Worm (Caenorhabditis elegans) whole organism, young adult: ENCODE results near the gene mes-6.

ENCODE experiments used
- B0019.2 ChIP-seq: fragments of 200-800 bp; sonication (Bioruptor generic); conservative IDR thresholded peaks from 2 replicates; pipeline ENCODE4 v1.3.6; 2022; ENCODE audit warnings: missing genetic modification reagents, missing genetic modification characterization, missing compliant biosample characterization
- C17E4.6 ChIP-seq: fragments of 200-800 bp; sonication (Bioruptor generic); IDR thresholded peaks from 2 replicates; pipeline ENCODE4 v1.3.6; 2022; ENCODE audit warnings: missing genetic modification reagents, missing genetic modification characterization, missing compliant biosample characterization
- F22D6.2 ChIP-seq: sonication (generic microtip); optimal IDR thresholded peaks from 2 replicates; lab custom pipeline; 2016; ENCODE audit warnings: mild to moderate bottlenecking, missing genetic modification characterization, missing compliant biosample characterization
- F33H1.4 ChIP-seq: fragments of 200-800 bp; sonication (Bioruptor generic); IDR thresholded peaks from 2 replicates; pipeline ENCODE4 v1.3.6; 2022; ENCODE audit warnings: missing genetic modification reagents, missing genetic modification characterization, missing compliant biosample characterization
- F37B4.10 ChIP-seq: fragments of 200-800 bp; sonication (Bioruptor generic); IDR thresholded peaks from 2 replicates; pipeline ENCODE4 v1.3.6; 2022; ENCODE audit warnings: missing genetic modification characterization, missing compliant biosample characterization
- F55B11.4 ChIP-seq: sonication (generic microtip); optimal IDR thresholded peaks from 2 replicates; lab custom pipeline; 2016; ENCODE audit warnings: missing compliant biosample characterization, missing genetic modification characterization, borderline replicate concordance; ENCODE audit not compliant: insufficient read depth
- F57A8.1 ChIP-seq: fragments of 200-800 bp; sonication (Bioruptor generic); optimal IDR thresholded peaks from 2 replicates; lab custom pipeline; 2018; ENCODE audit warnings: mild to moderate bottlenecking, missing genetic modification characterization, moderate library complexity, missing compliant biosample characterization
- F57C9.4 ChIP-seq: sonication (generic microtip); optimal IDR thresholded peaks from 2 replicates; lab custom pipeline; 2017; ENCODE audit warnings: mild to moderate bottlenecking, missing genetic modification characterization, missing compliant biosample characterization
- K11D2.4 ChIP-seq: fragments of 200-800 bp; sonication (Bioruptor generic); IDR thresholded peaks from 2 replicates; pipeline ENCODE4 v1.3.6; 2022; ENCODE audit warnings: missing genetic modification reagents, missing genetic modification characterization, missing compliant biosample characterization
- K12H6.12 ChIP-seq: fragments of 200-800 bp; sonication (Bioruptor generic); optimal IDR thresholded peaks from 2 replicates; lab custom pipeline; 2018; ENCODE audit warnings: mild to moderate bottlenecking, missing genetic modification characterization, missing compliant biosample characterization
- Y95B8A.8 ChIP-seq: fragments of 200-800 bp; sonication (Bioruptor generic); IDR thresholded peaks from 2 replicates; pipeline ENCODE4 v1.3.6; 2022; ENCODE audit warnings: missing genetic modification reagents, missing genetic modification characterization, missing compliant biosample characterization
- ZK185.1 ChIP-seq: sonication (generic microtip); optimal IDR thresholded peaks from 2 replicates; lab custom pipeline; 2016; ENCODE audit warnings: mild to moderate bottlenecking, missing genetic modification characterization, missing compliant biosample characterization; ENCODE audit not compliant: poor library complexity, severe bottlenecking
- akir-1 ChIP-seq: fragments of 200-800 bp; sonication (Bioruptor generic); optimal IDR thresholded peaks from 2 replicates; lab custom pipeline; 2018; ENCODE audit warnings: mild to moderate bottlenecking, missing genetic modification characterization, moderate library complexity, missing compliant biosample characterization
- ama-1 ChIP-seq, 3 experiments: fragments of 150-350 bp in 1 of 3; sonication (generic microtip) in 2 of 3; optimal IDR thresholded peaks; 2 replicates each; lab custom pipeline; 2014 to 2018; ENCODE audit warnings: missing biosample characterization in 2 of 3, missing genetic modification characterization in 2 of 3, missing genetic modification reagents in 2 of 3
- attf-6 ChIP-seq: fragments of 200-800 bp; sonication (Bioruptor generic); IDR thresholded peaks from 2 replicates; pipeline ENCODE4 v1.3.6; 2022; ENCODE audit warnings: missing genetic modification reagents, missing genetic modification characterization, missing compliant biosample characterization
- ccch-3 ChIP-seq: fragments of 200-800 bp; sonication (Bioruptor generic); optimal IDR thresholded peaks from 2 replicates; lab custom pipeline; 2018; ENCODE audit warnings: mild to moderate bottlenecking, missing genetic modification characterization, missing compliant biosample characterization
- cebp-1 ChIP-seq, 2 experiments: fragments of 200-800 bp in 1 of 2; sonication (Bioruptor generic) in 1 of 2; sonication (generic microtip) in 1 of 2; IDR thresholded peaks in 1 of 2; optimal IDR thresholded peaks in 1 of 2; 2 replicates each; pipeline versions ENCODE4 v1.3.6 to Lab custom; 2017 to 2022; ENCODE audit warnings: missing compliant biosample characterization in 2 of 2, missing genetic modification characterization in 2 of 2, mild to moderate bottlenecking in 1 of 2, missing genetic modification reagents in 1 of 2, moderate library complexity in 1 of 2
- cebp-2 ChIP-seq: fragments of 200-800 bp; sonication (Bioruptor generic); IDR thresholded peaks from 2 replicates; pipeline ENCODE4 v1.3.6; 2022; ENCODE audit warnings: missing genetic modification characterization, missing compliant biosample characterization
- chd-7 ChIP-seq: sonication (generic microtip); optimal IDR thresholded peaks from 2 replicates; lab custom pipeline; 2016; ENCODE audit warnings: mild to moderate bottlenecking, missing genetic modification characterization, moderate library complexity, missing compliant biosample characterization
- dox-1 ChIP-seq: fragments of 200-800 bp; sonication (Bioruptor generic); IDR thresholded peaks from 2 replicates; pipeline ENCODE4 v1.3.6; 2022; ENCODE audit warnings: missing genetic modification reagents, missing genetic modification characterization, missing compliant biosample characterization
- egl-18 ChIP-seq: fragments of 200-800 bp; sonication (Bioruptor generic); IDR thresholded peaks from 2 replicates; pipeline ENCODE4 v1.3.6; 2022; ENCODE audit warnings: missing genetic modification reagents, missing genetic modification characterization, missing compliant biosample characterization
- ekl-4 ChIP-seq: fragments of 200-800 bp; sonication (Bioruptor generic); IDR thresholded peaks from 2 replicates; pipeline ENCODE4 v1.3.6; 2022; ENCODE audit warnings: missing genetic modification reagents, missing genetic modification characterization, missing compliant biosample characterization
- fkh-3 ChIP-seq: sonication (generic microtip); optimal IDR thresholded peaks from 2 replicates; lab custom pipeline; 2016; ENCODE audit warnings: mild to moderate bottlenecking, missing genetic modification characterization, missing compliant biosample characterization
- gei-17 ChIP-seq: fragments of 200-800 bp; sonication (Bioruptor generic); optimal IDR thresholded peaks from 2 replicates; lab custom pipeline; 2018; ENCODE audit warnings: mild to moderate bottlenecking, missing genetic modification characterization, missing compliant biosample characterization
- hlh-12 ChIP-seq: sonication (generic microtip); optimal IDR thresholded peaks from 2 replicates; lab custom pipeline; 2016; ENCODE audit warnings: missing genetic modification characterization, missing compliant biosample characterization
- hlh-26 ChIP-seq: fragments of 200-800 bp; sonication (Bioruptor generic); conservative IDR thresholded peaks from 2 replicates; pipeline ENCODE4 v1.3.6; 2022; ENCODE audit warnings: missing genetic modification reagents, missing genetic modification characterization, missing compliant biosample characterization
- hmg-20 ChIP-seq: fragments of 200-800 bp; sonication (Bioruptor generic); IDR thresholded peaks from 2 replicates; pipeline ENCODE4 v1.3.6; 2022; ENCODE audit warnings: missing genetic modification reagents, missing genetic modification characterization, missing compliant biosample characterization
- let-526 ChIP-seq: fragments of 200-800 bp; sonication (Bioruptor generic); IDR thresholded peaks from 2 replicates; pipeline ENCODE4 v1.3.6; 2022; ENCODE audit warnings: missing genetic modification reagents, missing genetic modification characterization, missing compliant biosample characterization
- lin-54 ChIP-seq: fragments of 200-800 bp; sonication (Bioruptor generic); optimal IDR thresholded peaks from 2 replicates; lab custom pipeline; 2018; ENCODE audit warnings: mild to moderate bottlenecking, missing genetic modification characterization, missing compliant biosample characterization
- mcd-1 ChIP-seq: fragments of 200-800 bp; sonication (Bioruptor generic); IDR thresholded peaks from 2 replicates; pipeline ENCODE4 v1.3.6; 2022; ENCODE audit warnings: missing genetic modification reagents, missing genetic modification characterization, missing compliant biosample characterization
- mes-4 ChIP-seq: sonication (generic microtip); optimal IDR thresholded peaks from 2 replicates; lab custom pipeline; 2016; ENCODE audit warnings: missing genotype, missing genetic modification characterization, missing compliant biosample characterization
- nfya-1 ChIP-seq: sonication (generic microtip); optimal IDR thresholded peaks from 2 replicates; lab custom pipeline; 2017; ENCODE audit warnings: antibody characterized with exemption, missing compliant biosample characterization, missing genetic modification characterization, borderline replicate concordance; ENCODE audit not compliant: insufficient read depth
- nhr-120 ChIP-seq: fragments of 200-800 bp; sonication (Bioruptor generic); IDR thresholded peaks from 2 replicates; pipeline ENCODE4 v1.3.6; 2022; ENCODE audit warnings: missing genetic modification characterization, missing compliant biosample characterization
- nhr-179 ChIP-seq: sonication (generic microtip); optimal IDR thresholded peaks from 2 replicates; lab custom pipeline; 2016; ENCODE audit warnings: mild to moderate bottlenecking, missing genetic modification characterization, missing compliant biosample characterization
- nhr-27 ChIP-seq: fragments of 200-800 bp; sonication (Bioruptor generic); optimal IDR thresholded peaks from 2 replicates; lab custom pipeline; 2018; ENCODE audit warnings: mild to moderate bottlenecking, missing genetic modification characterization, moderate library complexity, missing compliant biosample characterization
- pha-4 ChIP-seq: fragments of 150-350 bp; sonication (generic microtip); optimal IDR thresholded peaks from 2 replicates; lab custom pipeline; 2014; ENCODE audit warnings: missing biosample characterization, missing genetic modification reagents, missing genetic modification characterization
- sea-2 ChIP-seq: fragments of 200-800 bp; sonication (Bioruptor generic); IDR thresholded peaks from 2 replicates; pipeline ENCODE4 v1.3.6; 2022; ENCODE audit warnings: missing genetic modification characterization, missing compliant biosample characterization
- snpc-1.1 ChIP-seq: sonication (generic microtip); optimal IDR thresholded peaks from 2 replicates; lab custom pipeline; 2017; ENCODE audit warnings: missing genetic modification characterization, mild to moderate bottlenecking, missing compliant biosample characterization, antibody characterized with exemption, moderate library complexity, missing genotype, missing genetic modification reagents; ENCODE audit not compliant: insufficient read depth
- snpc-1.3 ChIP-seq: sonication (generic microtip); optimal IDR thresholded peaks from 2 replicates; lab custom pipeline; 2017; ENCODE audit warnings: missing genetic modification characterization, mild to moderate bottlenecking, missing compliant biosample characterization, antibody characterized with exemption, moderate library complexity, missing genotype, missing genetic modification reagents; ENCODE audit not compliant: insufficient read depth
- snpc-3.4 ChIP-seq: sonication (generic microtip); optimal IDR thresholded peaks from 2 replicates; lab custom pipeline; 2017; ENCODE audit warnings: missing genetic modification characterization, mild to moderate bottlenecking, missing compliant biosample characterization, antibody characterized with exemption, moderate library complexity, missing genotype, missing genetic modification reagents
- tbp1 ChIP-seq: fragments of 200-800 bp; sonication (Bioruptor generic); optimal IDR thresholded peaks from 2 replicates; lab custom pipeline; 2018; ENCODE audit warnings: mild to moderate bottlenecking, missing genetic modification characterization, missing compliant biosample characterization
- tlf-1 ChIP-seq: fragments of 200-800 bp; sonication (Bioruptor generic); optimal IDR thresholded peaks from 2 replicates; lab custom pipeline; 2018; ENCODE audit warnings: mild to moderate bottlenecking, missing genetic modification characterization, missing compliant biosample characterization
- unc-130 ChIP-seq: sonication (generic microtip); optimal IDR thresholded peaks from 2 replicates; lab custom pipeline; 2016; ENCODE audit warnings: missing genetic modification reagents, missing genetic modification characterization, missing compliant biosample characterization
- xnd-1 ChIP-seq: sonication (generic microtip); optimal IDR thresholded peaks from 2 replicates; lab custom pipeline; 2016; ENCODE audit warnings: missing genotype, missing genetic modification reagents, missing genetic modification characterization, missing compliant biosample characterization
- zim-3 ChIP-seq: sonication (generic microtip); optimal IDR thresholded peaks from 2 replicates; lab custom pipeline; 2017; ENCODE audit warnings: mild to moderate bottlenecking, missing genetic modification characterization, moderate library complexity, missing compliant biosample characterization
- ztf-18 ChIP-seq: sonication (generic microtip); optimal IDR thresholded peaks from 2 replicates; lab custom pipeline; 2016; ENCODE audit warnings: missing genotype, mild to moderate bottlenecking, missing genetic modification characterization, missing compliant biosample characterization
- ztf-25 ChIP-seq: fragments of 200-800 bp; sonication (Bioruptor generic); IDR thresholded peaks from 2 replicates; pipeline ENCODE4 v1.3.6; 2022; ENCODE audit warnings: missing genetic modification reagents, missing genetic modification characterization, missing compliant biosample characterization
- ztf-3 ChIP-seq: fragments of 200-800 bp; sonication (Bioruptor generic); optimal IDR thresholded peaks from 2 replicates; lab custom pipeline; 2018; ENCODE audit warnings: mild to moderate bottlenecking, missing genetic modification characterization, missing compliant biosample characterization

Gene mes-6

DNA sequence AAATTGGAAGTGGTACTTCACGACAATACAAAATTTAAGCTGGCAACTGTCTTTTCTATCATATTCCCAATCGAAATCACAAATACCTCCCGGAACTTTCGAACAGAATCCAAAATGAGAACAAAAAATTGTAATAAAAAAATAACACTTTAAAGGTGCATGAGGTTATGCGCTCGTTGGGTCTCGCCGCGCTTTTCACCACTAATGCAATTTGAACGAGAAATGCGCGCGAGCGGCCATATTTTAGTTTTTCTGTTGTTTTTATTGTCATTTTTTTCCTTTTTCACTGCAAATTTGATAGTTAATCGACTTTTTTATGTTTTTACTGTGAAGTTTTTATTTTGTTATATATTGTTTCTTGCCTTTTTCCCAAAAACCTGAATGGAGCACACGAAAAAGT, at the start of gene mes-6:
TSS of gene mes-6 (plus strand) at position 229 of the 400 bp plus-strand sequence.
- TF ChIP-seq Y95B8A.8 (GFP tag; lab: Robert Waterston, UW) (peak; percentile 28; the same call in 1 of the 2 replicates), ekl-4 (GFP tag; lab: Robert Waterston, UW) (no peak), mes-4 (tag; lab: Kevin White, UChicago) (no peak), cebp-2 (GFP tag; lab: Robert Waterston, UW) (no peak), mcd-1 (GFP tag; lab: Robert Waterston, UW) (no peak), akir-1 (no peak), pha-4 (tag; lab: Kevin White, UChicago) (no peak), ztf-3 (GFP tag; lab: Kevin White, UChicago) (no peak), attf-6 (GFP tag; lab: Robert Waterston, UW) (no peak), unc-130 (GFP tag; lab: Kevin White, UChicago) (peak; percentile 38), hlh-12 (tag; lab: Kevin White, UChicago) (no peak), lin-54 (GFP tag; lab: Kevin White, UChicago) (peak; percentile 75), egl-18 (no peak), K12H6.12 (tag; lab: Kevin White, UChicago) (no peak), ztf-25 (no peak), F57A8.1 (GFP tag; lab: Kevin White, UChicago) (no peak), let-526 (GFP tag; lab: Robert Waterston, UW) (no peak), F22D6.2 (tag; lab: Kevin White, UChicago) (no peak), F33H1.4 (peak; percentile 92), F55B11.4 (tag; lab: Kevin White, UChicago) (no peak), F37B4.10 (no peak), B0019.2 (GFP tag; lab: Robert Waterston, UW) (no peak), xnd-1 (tag; lab: Kevin White, UChicago) (peak; percentile 59), gei-17 (GFP tag; lab: Kevin White, UChicago) (no peak), nhr-120 (GFP tag; lab: Robert Waterston, UW) (no peak), hmg-20 (GFP tag; lab: Robert Waterston, UW) (no peak), ZK185.1 (peak; percentile 53), snpc-1.3 (tag; lab: Kevin White, UChicago) (peak; percentile 55), C17E4.6 (GFP tag; lab: Robert Waterston, UW) (no peak), ccch-3 (no peak), ztf-18 (no peak), ama-1 (optimal IDR thresholded peaks at IDR 0.05; lab: Kevin White, UChicago) (no peak), ama-1 (GFP tag; optimal IDR thresholded peaks at IDR 0.05; lab: Kevin White, UChicago) (no peak), F57C9.4 (no peak), tlf-1 (GFP tag; lab: Kevin White, UChicago) (no peak), zim-3 (tag; lab: Kevin White, UChicago) (no peak), tbp1 (peak; percentile 20), nfya-1 (tag; lab: Kevin White, UChicago) (no peak), cebp-1 (GFP tag; IDR thresholded peaks at IDR 0.05; lab: Robert Waterston, UW) (no peak), cebp-1 (tag; optimal IDR thresholded peaks at IDR 0.05; lab: Kevin White, UChicago) (no peak), nhr-179 (tag; lab: Kevin White, UChicago) (no peak), fkh-3 (no peak), hlh-26 (no peak), snpc-1.1 (tag; lab: Kevin White, UChicago) (no peak), chd-7 (tag; lab: Kevin White, UChicago) (no peak), nhr-27 (tag; lab: Kevin White, UChicago) (no peak), snpc-3.4 (tag; lab: Kevin White, UChicago) (peak; percentile 81), sea-2 (GFP tag; lab: Robert Waterston, UW) (no peak), K11D2.4 (GFP tag; lab: Robert Waterston, UW) (no peak), dox-1 (GFP tag; lab: Robert Waterston, UW) (peak; percentile 51)
